Worm (Caenorhabditis elegans) whole organism, L1 larva: ENCODE results near the gene C05E4.12.

Experiments used
- C04F5.9 ChIP-seq: sonication (generic microtip); optimal IDR thresholded peaks from 2 replicates; lab custom pipeline; 2016; ENCODE audit warnings: missing genetic modification characterization, missing compliant biosample characterization
- C34B4.2 ChIP-seq: sonication (generic microtip); optimal IDR thresholded peaks from 2 replicates; lab custom pipeline; 2017; ENCODE audit warnings: mild to moderate bottlenecking, missing genetic modification characterization, missing compliant biosample characterization
- F16B12.6 ChIP-seq: fragments of 150-350 bp; optimal IDR thresholded peaks from 2 replicates; lab custom pipeline; 2014; ENCODE audit warnings: missing biosample characterization, missing genetic modification characterization
- aly-2 ChIP-seq: fragments of 150-350 bp; optimal IDR thresholded peaks from 2 replicates; lab custom pipeline; 2014; ENCODE audit warnings: missing biosample characterization, missing genetic modification characterization
- ama-1 ChIP-seq: fragments of 150-350 bp; optimal IDR thresholded peaks from 2 replicates; lab custom pipeline; 2014
- blmp-1 ChIP-seq: fragments of 150-350 bp; optimal IDR thresholded peaks from 2 replicates; lab custom pipeline; 2014; ENCODE audit warnings: missing biosample characterization, missing genetic modification characterization
- ceh-90 ChIP-seq: sonication (generic microtip); optimal IDR thresholded peaks from 2 replicates; lab custom pipeline; 2016; ENCODE audit warnings: missing genetic modification characterization, missing compliant biosample characterization
- ces-1 ChIP-seq: fragments of 150-350 bp; optimal IDR thresholded peaks from 2 replicates; lab custom pipeline; 2014; ENCODE audit warnings: missing biosample characterization, missing genetic modification reagents, missing genetic modification characterization
- dpl-1 ChIP-seq, 3 experiments: fragments of 150-350 bp in 2 of 3; sonication (generic microtip) in 1 of 3; optimal IDR thresholded peaks; 2 replicates each; lab custom pipeline; 2014 to 2017; ENCODE audit warnings: missing biosample characterization in 3 of 3, missing genetic modification characterization in 3 of 3, missing genetic modification reagents in 3 of 3
- efl-1 ChIP-seq, 4 experiments: fragments of 150-350 bp; optimal IDR thresholded peaks in 3 of 4; peaks in 1 of 4; 1 replicate in 1 of 4; 2 replicates in 3 of 4; lab custom pipeline; 2014; ENCODE audit warnings: missing biosample characterization in 2 of 4, missing genetic modification characterization in 2 of 4, missing genetic modification reagents in 2 of 4
- efl-3 ChIP-seq: fragments of 200-800 bp; sonication (Bioruptor generic); optimal IDR thresholded peaks from 2 replicates; lab custom pipeline; 2018; ENCODE audit warnings: mild to moderate bottlenecking, missing genetic modification characterization, missing compliant biosample characterization
- egl-13 ChIP-seq: sonication (generic microtip); optimal IDR thresholded peaks from 2 replicates; lab custom pipeline; 2016; ENCODE audit warnings: missing genotype, missing genetic modification reagents, missing genetic modification characterization, missing compliant biosample characterization
- elt-2 ChIP-seq: sonication (generic microtip); optimal IDR thresholded peaks from 2 replicates; lab custom pipeline; 2016; ENCODE audit warnings: missing genetic modification characterization, mild to moderate bottlenecking, inconsistent platforms, missing compliant biosample characterization, missing genetic modification reagents
- elt-3 ChIP-seq, 6 experiments: fragments of 150-350 bp in 1 of 6; sonication (generic microtip); optimal IDR thresholded peaks; 2 replicates each; lab custom pipeline; 2017 to 2018; ENCODE audit warnings: missing biosample characterization in 6 of 6, missing genetic modification characterization in 6 of 6, inconsistent platforms in 1 of 6
- ets-5 ChIP-seq: fragments of 200-800 bp; sonication (Bioruptor generic); IDR thresholded peaks from 2 replicates; pipeline ENCODE4 v1.3.6; 2022; ENCODE audit warnings: missing genetic modification characterization, missing compliant biosample characterization
- fkh-4 ChIP-seq: sonication (generic microtip); optimal IDR thresholded peaks from 2 replicates; lab custom pipeline; 2016; ENCODE audit warnings: missing compliant biosample characterization, missing genetic modification characterization, borderline replicate concordance
- fkh-8 ChIP-seq: sonication (generic microtip); optimal IDR thresholded peaks from 2 replicates; lab custom pipeline; 2016; ENCODE audit warnings: mild to moderate bottlenecking, missing genetic modification characterization, missing compliant biosample characterization
- fos-1 ChIP-seq: fragments of 150-350 bp; optimal IDR thresholded peaks from 2 replicates; lab custom pipeline; 2014; ENCODE audit warnings: missing biosample characterization, missing genetic modification characterization
- hpl-2 ChIP-seq: fragments of 150-350 bp; optimal IDR thresholded peaks from 2 replicates; lab custom pipeline; 2014; ENCODE audit warnings: missing biosample characterization, missing genetic modification reagents, missing genetic modification characterization
- lin-14 ChIP-seq: fragments of 200-800 bp; sonication (Bioruptor generic); optimal IDR thresholded peaks from 2 replicates; lab custom pipeline; 2018; ENCODE audit warnings: mild to moderate bottlenecking, missing genetic modification characterization, moderate library complexity, missing compliant biosample characterization
- lin-35 ChIP-seq, 2 experiments: fragments of 150-350 bp; optimal IDR thresholded peaks; 2 replicates each; lab custom pipeline; 2014; ENCODE audit warnings: missing biosample characterization in 2 of 2, missing genetic modification characterization in 2 of 2, missing genetic modification reagents in 2 of 2
- lin-39 ChIP-seq: fragments of 150-350 bp; optimal IDR thresholded peaks from 2 replicates; lab custom pipeline; 2014; ENCODE audit warnings: missing biosample characterization, missing genetic modification reagents, missing genetic modification characterization
- lir-3 ChIP-seq: sonication (generic microtip); optimal IDR thresholded peaks from 2 replicates; lab custom pipeline; 2016; ENCODE audit warnings: mild to moderate bottlenecking, missing genetic modification characterization, moderate library complexity, missing compliant biosample characterization; ENCODE audit not compliant: poor library complexity
- mdl-1 ChIP-seq, 2 experiments: fragments of 150-350 bp; optimal IDR thresholded peaks; 2 replicates each; lab custom pipeline; 2014 to 2017; ENCODE audit warnings: missing biosample characterization in 2 of 2, missing genetic modification characterization in 2 of 2, inconsistent platforms in 1 of 2
- nhr-12 ChIP-seq: sonication (generic microtip); optimal IDR thresholded peaks from 2 replicates; lab custom pipeline; 2017; ENCODE audit warnings: missing biosample characterization, missing genetic modification characterization
- nhr-19 ChIP-seq: fragments of 200-800 bp; sonication (Bioruptor generic); conservative IDR thresholded peaks from 2 replicates; pipeline ENCODE4 v1.3.6; 2022; ENCODE audit warnings: missing genetic modification characterization, missing compliant biosample characterization
- nhr-237 ChIP-seq: fragments of 150-350 bp; optimal IDR thresholded peaks from 2 replicates; lab custom pipeline; 2014; ENCODE audit warnings: missing biosample characterization, missing genetic modification characterization
- nhr-28 ChIP-seq: fragments of 150-350 bp; optimal IDR thresholded peaks from 2 replicates; lab custom pipeline; 2014; ENCODE audit warnings: missing biosample characterization, missing genetic modification characterization
- nhr-47 ChIP-seq: sonication (generic microtip); optimal IDR thresholded peaks from 2 replicates; lab custom pipeline; 2016; ENCODE audit warnings: mild to moderate bottlenecking, missing genetic modification characterization, moderate library complexity, missing compliant biosample characterization
- nhr-84 ChIP-seq: sonication (generic microtip); optimal IDR thresholded peaks from 2 replicates; lab custom pipeline; 2017; ENCODE audit warnings: missing biosample characterization, missing genetic modification characterization
- nhr-85 ChIP-seq: sonication (generic microtip); peaks from one replicate; lab custom pipeline; 2016; ENCODE audit warnings: missing genetic modification characterization, inconsistent platforms, missing compliant biosample characterization
- nhr-90 ChIP-seq: sonication (generic microtip); optimal IDR thresholded peaks from 2 replicates; lab custom pipeline; 2016; ENCODE audit warnings: mild to moderate bottlenecking, missing genetic modification characterization, missing compliant biosample characterization; ENCODE audit not compliant: poor library complexity
- pax-3 ChIP-seq: fragments of 200-800 bp; sonication (Bioruptor generic); optimal IDR thresholded peaks from 2 replicates; lab custom pipeline; 2018; ENCODE audit warnings: mild to moderate bottlenecking, missing genetic modification characterization, moderate library complexity, missing compliant biosample characterization
- skn-1 ChIP-seq: fragments of 150-350 bp; optimal IDR thresholded peaks from 2 replicates; lab custom pipeline; 2014; ENCODE audit warnings: missing biosample characterization, missing genetic modification characterization
- sox-4 ChIP-seq: sonication (generic microtip); optimal IDR thresholded peaks from 2 replicates; lab custom pipeline; 2016; ENCODE audit warnings: missing genetic modification characterization, missing compliant biosample characterization
- tlp-1 ChIP-seq: fragments of 150-350 bp; optimal IDR thresholded peaks from 2 replicates; lab custom pipeline; 2014; ENCODE audit warnings: missing biosample characterization, missing genetic modification characterization
- unc-130 ChIP-seq: fragments of 150-350 bp; optimal IDR thresholded peaks from 2 replicates; lab custom pipeline; 2017; ENCODE audit warnings: missing biosample characterization, missing genetic modification characterization, inconsistent platforms
- unc-30 ChIP-seq: sonication (generic microtip); optimal IDR thresholded peaks from 2 replicates; lab custom pipeline; 2017; ENCODE audit warnings: missing biosample characterization, missing genetic modification characterization
- unc-62 ChIP-seq: fragments of 150-350 bp; optimal IDR thresholded peaks from 2 replicates; lab custom pipeline; 2014; ENCODE audit warnings: missing biosample characterization, missing genetic modification reagents, missing genetic modification characterization
- unc-86 ChIP-seq: sonication (generic microtip); optimal IDR thresholded peaks from 2 replicates; lab custom pipeline; 2016; ENCODE audit warnings: missing genetic modification characterization, missing compliant biosample characterization
- unc-98 ChIP-seq: fragments of 200-800 bp; sonication (Bioruptor generic); IDR thresholded peaks from 2 replicates; pipeline ENCODE4 v1.3.6; 2022; ENCODE audit warnings: missing genetic modification characterization, missing compliant biosample characterization
- vab-15 ChIP-seq: sonication (generic microtip); optimal IDR thresholded peaks from 2 replicates; lab custom pipeline; 2017; ENCODE audit warnings: missing genotype, mild to moderate bottlenecking, missing genetic modification characterization, missing compliant biosample characterization
- xbp-1 ChIP-seq: sonication (generic microtip); optimal IDR thresholded peaks from 2 replicates; lab custom pipeline; 2016; ENCODE audit warnings: missing genetic modification characterization, missing compliant biosample characterization
- zag-1 ChIP-seq: fragments of 150-350 bp; optimal IDR thresholded peaks from 2 replicates; lab custom pipeline; 2014; ENCODE audit warnings: missing biosample characterization, missing genetic modification characterization
- ztf-11 ChIP-seq, 2 experiments: sonication (generic microtip); optimal IDR thresholded peaks; 2 replicates each; lab custom pipeline; 2016 to 2017; ENCODE audit warnings: missing genetic modification characterization in 2 of 2, missing biosample characterization in 1 of 2, missing compliant biosample characterization in 1 of 2
- ztf-4 ChIP-seq: fragments of 150-350 bp; optimal IDR thresholded peaks from 2 replicates; lab custom pipeline; 2014; ENCODE audit warnings: missing biosample characterization, missing genetic modification characterization

The C05E4.12 gene

ce11 chrV:726573-727483 is 35.0 kb downstream of the C05E4.12 start (continued):
- TF ChIP-seq sox-4 (tag; lab: Kevin White, UChicago), result no peak
- TF ChIP-seq egl-13 (tag; lab: Kevin White, UChicago), result no peak
- TF ChIP-seq lir-3 (tag; lab: Kevin White, UChicago), result no peak
- no peak for TF ChIP-seq mdl-1 (tag; optimal IDR thresholded peaks at IDR 0.05; lab: Kevin White, UChicago)
- peak; percentile 17 for TF ChIP-seq elt-2 (tag; lab: Kevin White, UChicago)
- TF ChIP-seq unc-86, result no peak
- peak; percentile 21 for TF ChIP-seq ztf-4 (tag; lab: Kevin White, UChicago)
- no peak for TF ChIP-seq fos-1
- no peak for TF ChIP-seq nhr-12 (tag; lab: Kevin White, UChicago)
- peak; percentile 10 for TF ChIP-seq unc-130 (tag; lab: Kevin White, UChicago)
- no peak for TF ChIP-seq dpl-1 (GFP tag; optimal IDR thresholded peaks at IDR 0.05; lab: Kevin White, UChicago)
- TF ChIP-seq unc-30, result no peak
- TF ChIP-seq efl-3, result no peak
- no peak for TF ChIP-seq nhr-28 (tag; lab: Kevin White, UChicago)
- TF ChIP-seq nhr-19 (GFP tag; lab: Robert Waterston, UW), result peak; percentile 7
- no peak for TF ChIP-seq lin-39
- TF ChIP-seq fkh-4 (tag; lab: Kevin White, UChicago), result no peak
- no peak for TF ChIP-seq unc-62 (GFP tag; lab: Kevin White, UChicago)
- no peak for TF ChIP-seq C04F5.9
- TF ChIP-seq blmp-1 (tag; lab: Kevin White, UChicago), result no peak
- no peak for TF ChIP-seq ceh-90 (tag; lab: Kevin White, UChicago)
- TF ChIP-seq zag-1 (tag; lab: Kevin White, UChicago), result no peak
- no peak for TF ChIP-seq vab-15 (tag; lab: Kevin White, UChicago)
- TF ChIP-seq pax-3 (tag; lab: Kevin White, UChicago), result peak; percentile 22
- TF ChIP-seq unc-98 (GFP tag; lab: Robert Waterston, UW), result no peak
- TF ChIP-seq tlp-1 (tag; lab: Kevin White, UChicago), result no peak
- no peak for TF ChIP-seq nhr-47 (tag; lab: Kevin White, UChicago)
- TF ChIP-seq ztf-11 (tag; optimal IDR thresholded peaks at IDR 0.05; lab: Kevin White, UChicago), result no peak
- peak; percentile 17 for TF ChIP-seq nhr-90
- TF ChIP-seq elt-3 (tag; optimal IDR thresholded peaks at IDR 0.05; lab: Kevin White, UChicago), result peak in 4 of 6 experiments; percentile 14 to 71 (median 27)
- no peak for TF ChIP-seq hpl-2 (GFP tag; lab: Kevin White, UChicago)
- TF ChIP-seq skn-1 (tag; lab: Kevin White, UChicago), result no peak
- TF ChIP-seq nhr-85 (tag; lab: Kevin White, UChicago), result peak; percentile 48

ce11 chrV:725807-726572 is 35.8 kb downstream of the C05E4.12 start:
- TF ChIP-seq vab-15 (tag; lab: Kevin White, UChicago), result no peak
- TF ChIP-seq hpl-2 (GFP tag; lab: Kevin White, UChicago), result no peak
- TF ChIP-seq elt-3 (tag; optimal IDR thresholded peaks at IDR 0.05; lab: Kevin White, UChicago), result peak in 1 of 6 experiments; percentile 38
- no peak for TF ChIP-seq C34B4.2
- TF ChIP-seq nhr-19 (GFP tag; lab: Robert Waterston, UW), result no peak
- TF ChIP-seq lin-14 (GFP tag; lab: Kevin White, UChicago), result no peak
- TF ChIP-seq xbp-1 (tag; lab: Kevin White, UChicago), result no peak
- no peak for TF ChIP-seq nhr-237 (tag; lab: Kevin White, UChicago)
- no peak for TF ChIP-seq lin-39
- no peak for TF ChIP-seq ets-5 (GFP tag; lab: Robert Waterston, UW)
- TF ChIP-seq aly-2 (tag; lab: Kevin White, UChicago), result peak; percentile 1
- TF ChIP-seq dpl-1 (GFP tag; optimal IDR thresholded peaks at IDR 0.05; lab: Kevin White, UChicago), result no peak
- TF ChIP-seq ztf-4 (tag; lab: Kevin White, UChicago), result no peak
- TF ChIP-seq lin-35 (GFP tag; optimal IDR thresholded peaks at IDR 0.05; lab: Kevin White, UChicago), result peak in 1 of 2 experiments; percentile 58
- TF ChIP-seq ama-1 (lab: Kevin White, UChicago), result peak; percentile 66
- no peak for TF ChIP-seq fkh-8 (tag; lab: Kevin White, UChicago)
- TF ChIP-seq lir-3 (tag; lab: Kevin White, UChicago), result peak; percentile 7
- no peak for TF ChIP-seq unc-30
- TF ChIP-seq sox-4 (tag; lab: Kevin White, UChicago), result no peak
- no peak for TF ChIP-seq efl-1 (optimal IDR thresholded peaks at IDR 0.05; lab: Kevin White, UChicago)
- peak in 1 of 2 experiments; percentile 82 for TF ChIP-seq efl-1 (GFP tag; optimal IDR thresholded peaks at IDR 0.05 in 1 of 2; lab: Kevin White, UChicago)
- TF ChIP-seq ces-1 (GFP tag; lab: Kevin White, UChicago), result no peak
- no peak for TF ChIP-seq nhr-84
- TF ChIP-seq pax-3 (tag; lab: Kevin White, UChicago), result no peak
- no peak for TF ChIP-seq F16B12.6 (tag; lab: Kevin White, UChicago)
- no peak for TF ChIP-seq ceh-90 (tag; lab: Kevin White, UChicago)
